Worm (Caenorhabditis elegans) whole organism, midembryonic: Measurements from ENCODE around the gene srbc-37.

Experiments
- T22C8.4 ChIP-seq: fragments of 200-800 bp; sonication (Bioruptor generic); IDR thresholded peaks from 2 replicates; pipeline ENCODE4 v1.3.6; 2022; ENCODE audit warnings: missing genetic modification characterization, missing compliant biosample characterization
- cog-1 ChIP-seq: sonication (generic microtip); optimal IDR thresholded peaks from 2 replicates; lab custom pipeline; 2016; ENCODE audit warnings: missing genetic modification characterization, missing compliant biosample characterization
- flt-1 ChIP-seq: fragments of 200-800 bp; sonication (Bioruptor generic); IDR thresholded peaks from 2 replicates; pipeline ENCODE4 v1.3.6; 2022; ENCODE audit warnings: missing genetic modification characterization, missing compliant biosample characterization
- klf-2 ChIP-seq: fragments of 200-800 bp; sonication (Bioruptor generic); conservative IDR thresholded peaks from 2 replicates; pipeline ENCODE4 v1.3.6; 2022; ENCODE audit warnings: missing genetic modification reagents, missing genetic modification characterization, missing compliant biosample characterization
- med-1 ChIP-seq: sonication (generic microtip); optimal IDR thresholded peaks from 2 replicates; lab custom pipeline; 2017; ENCODE audit warnings: missing genetic modification characterization, mild to moderate bottlenecking, missing compliant biosample characterization, antibody characterized with exemption, missing genetic modification reagents; ENCODE audit not compliant: insufficient read depth
- ref-1 ChIP-seq: fragments of 200-800 bp; sonication (Bioruptor generic); conservative IDR thresholded peaks from 2 replicates; pipeline ENCODE4 v1.3.6; 2022; ENCODE audit warnings: missing genetic modification reagents, missing genetic modification characterization, missing compliant biosample characterization
- tab-1 ChIP-seq: fragments of 200-800 bp; sonication (Bioruptor generic); IDR thresholded peaks from 2 replicates; pipeline ENCODE4 v1.3.6; 2022; ENCODE audit warnings: missing genetic modification characterization, missing compliant biosample characterization
- ztf-23 ChIP-seq: fragments of 200-800 bp; sonication (Bioruptor generic); IDR thresholded peaks from 2 replicates; pipeline ENCODE4 v1.3.6; 2022; ENCODE audit warnings: missing genetic modification reagents, missing genetic modification characterization, missing compliant biosample characterization
- ztf-29 ChIP-seq: fragments of 200-800 bp; sonication (Bioruptor generic); IDR thresholded peaks from 2 replicates; pipeline ENCODE4 v1.3.6; 2022; ENCODE audit warnings: missing genetic modification reagents, missing genetic modification characterization, missing compliant biosample characterization

DNA sequence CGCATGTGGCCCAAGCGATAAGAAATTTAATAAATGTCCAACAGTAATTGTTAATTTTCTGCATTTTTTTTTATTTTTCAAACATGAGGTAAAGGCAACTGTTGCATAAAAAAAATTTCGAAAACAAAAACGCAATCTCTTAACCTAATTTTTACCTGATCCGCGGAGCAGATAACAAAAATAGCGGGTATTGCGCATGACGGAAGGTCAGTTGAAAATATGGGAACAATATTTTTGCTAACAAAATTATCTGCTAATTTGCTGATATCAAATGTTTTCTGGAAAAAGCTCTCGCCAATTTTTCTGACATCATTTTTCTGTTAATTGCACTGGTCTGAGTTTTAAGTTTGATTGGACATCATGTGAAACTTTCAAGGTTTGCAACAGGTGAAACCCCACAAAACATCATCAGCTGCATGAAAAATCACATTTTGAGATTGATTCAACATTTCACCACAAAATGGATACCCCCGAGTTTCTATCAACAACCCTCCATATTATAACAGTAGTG, 38.0 kb upstream of the srbc-37 start, which contains the start of the genes F31F4.11 and srh-266:
- TF ChIP-seq T22C8.4 (GFP tag; lab: Robert Waterston, UW) (no peak), klf-2 (GFP tag; lab: Robert Waterston, UW) (no peak), ztf-23 (GFP tag; lab: Robert Waterston, UW) (no peak), flt-1 (no peak), ref-1 (GFP tag; lab: Robert Waterston, UW) (no peak), cog-1 (tag; lab: Kevin White, UChicago) (no peak), tab-1 (no peak), ztf-29 (no peak), med-1 (no peak)
